Fruit fly (Drosophila melanogaster) whole organism, embryonic: Measurements from ENCODE around the gene mRpS30.

Experiments used
- Atf-2 ChIP-seq: fragments of 200-800 bp; sonication (Bioruptor generic); optimal IDR thresholded peaks from 2 replicates; lab custom pipeline; 2016; ENCODE audit warnings: missing biosample characterization, missing genetic modification characterization
- CG14014 ChIP-seq: fragments of 200-800 bp; sonication (Bioruptor generic); IDR thresholded peaks from 2 replicates; pipeline ENCODE4 v1.3.6; 2022; ENCODE audit warnings: missing biosample characterization, missing genetic modification characterization
- CG14667 ChIP-seq: fragments of 200-800 bp; sonication (Bioruptor generic); IDR thresholded peaks from 2 replicates; pipeline ENCODE4 v1.3.6; 2022; ENCODE audit warnings: missing biosample characterization, missing genetic modification characterization
- CG15073 ChIP-seq: fragments of 200-800 bp; sonication (Bioruptor generic); optimal IDR thresholded peaks from 2 replicates; lab custom pipeline; 2016; ENCODE audit warnings: missing biosample characterization, missing genetic modification characterization
- CG17385 ChIP-seq: fragments of 200-800 bp; sonication (Bioruptor generic); optimal IDR thresholded peaks from 3 replicates; lab custom pipeline; 2018; ENCODE audit warnings: missing biosample characterization, mild to moderate bottlenecking, missing genetic modification characterization
- CG18764 ChIP-seq: fragments of 200-800 bp; sonication (Bioruptor generic); optimal IDR thresholded peaks from 3 replicates; lab custom pipeline; 2016; ENCODE audit warnings: missing biosample characterization, missing genetic modification characterization
- CG2129 ChIP-seq: fragments of 200-800 bp; sonication (Bioruptor generic); IDR thresholded peaks from 2 replicates; pipeline ENCODE4 v1.3.6; 2022; ENCODE audit warnings: missing biosample characterization, missing genetic modification characterization; ENCODE audit not compliant: partially characterized antibody
- CG32772 ChIP-seq: fragments of 200-800 bp; sonication (Bioruptor generic); IDR thresholded peaks from 2 replicates; pipeline ENCODE4 v1.3.6; 2022; ENCODE audit warnings: missing biosample characterization, missing genetic modification characterization
- CG34224 ChIP-seq: fragments of 200-800 bp; sonication (Bioruptor generic); IDR thresholded peaks from 3 replicates; pipeline ENCODE4 v1.3.6; 2022; ENCODE audit warnings: missing biosample characterization, missing genetic modification characterization; ENCODE audit not compliant: partially characterized antibody
- CG4820 ChIP-seq: fragments of 200-800 bp; sonication (Bioruptor generic); optimal IDR thresholded peaks from 3 replicates; lab custom pipeline; 2016; ENCODE audit warnings: missing biosample characterization, missing genetic modification characterization
- CG4854 ChIP-seq: fragments of 200-800 bp; sonication (Bioruptor generic); optimal IDR thresholded peaks from 2 replicates; lab custom pipeline; 2016; ENCODE audit warnings: missing biosample characterization, missing genetic modification characterization, inconsistent platforms
- CG6272 ChIP-seq: fragments of 200-800 bp; sonication (Bioruptor generic); IDR thresholded peaks from 2 replicates; pipeline ENCODE4 v1.3.6; 2022; ENCODE audit warnings: missing biosample characterization, missing genetic modification characterization
- CG6854 ChIP-seq: fragments of 200-800 bp; sonication (Bioruptor generic); optimal IDR thresholded peaks from 3 replicates; lab custom pipeline; 2017; ENCODE audit warnings: missing biosample characterization, mild to moderate bottlenecking, missing genetic modification characterization
- CG7271 ChIP-seq: fragments of 200-800 bp; sonication (Bioruptor generic); optimal IDR thresholded peaks from 2 replicates; lab custom pipeline; 2018; ENCODE audit warnings: missing biosample characterization, mild to moderate bottlenecking, missing genetic modification characterization, moderate library complexity
- CG8290 ChIP-seq, 3 experiments: fragments of 200-800 bp; sonication (Bioruptor generic); optimal IDR thresholded peaks; 2 replicates each; lab custom pipeline; 2016 to 2019; ENCODE audit warnings: missing biosample characterization in 3 of 3, missing genetic modification characterization in 3 of 3, mild to moderate bottlenecking in 2 of 3, moderate library complexity in 1 of 3
- CG8388 ChIP-seq: fragments of 200-800 bp; sonication (Bioruptor generic); optimal IDR thresholded peaks from 2 replicates; lab custom pipeline; 2019; ENCODE audit warnings: missing biosample characterization, mild to moderate bottlenecking, missing genetic modification characterization, moderate library complexity
- CrebB ChIP-seq: fragments of 200-800 bp; sonication (Bioruptor generic); optimal IDR thresholded peaks from 3 replicates; lab custom pipeline; 2018; ENCODE audit warnings: missing biosample characterization, mild to moderate bottlenecking, missing genetic modification characterization
- Dfd ChIP-seq, 2 experiments: fragments of >200 bp; optimal IDR thresholded peaks; 2 replicates each; lab custom pipeline; 2017; ENCODE audit warnings: missing biosample characterization in 2 of 2, missing genetic modification characterization in 2 of 2
- Dip2 ChIP-seq: fragments of 200-800 bp; sonication (Bioruptor generic); IDR thresholded peaks from 2 replicates; pipeline ENCODE4 v1.3.6; 2022; ENCODE audit warnings: missing biosample characterization, missing genetic modification characterization
- Ets65A ChIP-seq: fragments of 200-800 bp; sonication (Bioruptor generic); peaks from one replicate; lab custom pipeline; 2016; ENCODE audit warnings: missing biosample characterization, missing genetic modification characterization
- HmgD ChIP-seq: fragments of 200-800 bp; sonication (Bioruptor generic); optimal IDR thresholded peaks from 3 replicates; lab custom pipeline; 2016; ENCODE audit warnings: missing biosample characterization, missing genetic modification characterization
- Hmx ChIP-seq: fragments of 200-800 bp; sonication (Bioruptor generic); optimal IDR thresholded peaks from 2 replicates; lab custom pipeline; 2016; ENCODE audit warnings: missing biosample characterization, missing genetic modification characterization
- Hr39 ChIP-seq: fragments of >200 bp; optimal IDR thresholded peaks from 2 replicates; lab custom pipeline; 2017
- Hr51 ChIP-seq, 2 experiments: fragments of 200-800 bp; sonication (Bioruptor generic); optimal IDR thresholded peaks; 2 replicates in 1 of 2; 3 replicates in 1 of 2; lab custom pipeline; 2016 to 2018; ENCODE audit warnings: missing biosample characterization in 2 of 2, missing genetic modification characterization in 2 of 2, mild to moderate bottlenecking in 1 of 2, moderate library complexity in 1 of 2
- MTF-1 ChIP-seq: fragments of 200-800 bp; sonication (Bioruptor generic); optimal IDR thresholded peaks from 2 replicates; lab custom pipeline; 2018; ENCODE audit warnings: missing biosample characterization, mild to moderate bottlenecking, missing genetic modification characterization, borderline replicate concordance
- Mes4 ChIP-seq: fragments of 200-800 bp; sonication (Bioruptor generic); optimal IDR thresholded peaks from 2 replicates; lab custom pipeline; 2016; ENCODE audit warnings: missing biosample characterization, missing genetic modification characterization
- PHDP ChIP-seq: fragments of 200-800 bp; sonication (Bioruptor generic); optimal IDR thresholded peaks from 3 replicates; lab custom pipeline; 2018; ENCODE audit warnings: missing biosample characterization, mild to moderate bottlenecking, missing genetic modification characterization, moderate library complexity
- Rx ChIP-seq: fragments of 200-800 bp; sonication (Bioruptor generic); IDR thresholded peaks from 2 replicates; pipeline ENCODE4 v1.3.6; 2022; ENCODE audit warnings: missing biosample characterization, missing genetic modification characterization
- Sry-β ChIP-seq: fragments of 200-800 bp; sonication (Bioruptor generic); optimal IDR thresholded peaks from 2 replicates; lab custom pipeline; 2018; ENCODE audit warnings: missing biosample characterization, mild to moderate bottlenecking, missing genetic modification characterization, moderate library complexity
- Stat92E ChIP-seq, 3 experiments: fragments of >200 bp in 2 of 3; fragments of 200-800 bp in 1 of 3; sonication (Bioruptor generic) in 1 of 3; optimal IDR thresholded peaks; 2 replicates each; lab custom pipeline; 2017 to 2019; ENCODE audit warnings: missing biosample characterization in 3 of 3, missing genetic modification characterization in 3 of 3, mild to moderate bottlenecking in 1 of 3, moderate library complexity in 1 of 3
- Xrp1 ChIP-seq: fragments of 200-800 bp; sonication (Bioruptor generic); IDR thresholded peaks from 2 replicates; pipeline ENCODE4 v1.3.6; 2022; ENCODE audit warnings: missing biosample characterization, missing genetic modification characterization
- YL-1 ChIP-seq: fragments of 200-800 bp; sonication (Bioruptor generic); optimal IDR thresholded peaks from 3 replicates; lab custom pipeline; 2017; ENCODE audit warnings: missing biosample characterization, mild to moderate bottlenecking, missing genetic modification characterization
- bab2 ChIP-seq: fragments of 200-800 bp; sonication (Bioruptor generic); optimal IDR thresholded peaks from 2 replicates; lab custom pipeline; 2016; ENCODE audit warnings: missing biosample characterization, missing genetic modification characterization
- cad ChIP-seq: fragments of >200 bp; optimal IDR thresholded peaks from 2 replicates; lab custom pipeline; 2017; ENCODE audit warnings: missing biosample characterization, missing genetic modification characterization
- crc ChIP-seq: fragments of 200-800 bp; sonication (Bioruptor generic); optimal IDR thresholded peaks from 2 replicates; lab custom pipeline; 2016; ENCODE audit warnings: missing biosample characterization, missing genetic modification characterization
- dmrt99B ChIP-seq: fragments of 200-800 bp; sonication (Bioruptor generic); optimal IDR thresholded peaks from 2 replicates; lab custom pipeline; 2018; ENCODE audit warnings: missing biosample characterization, mild to moderate bottlenecking, missing genetic modification characterization, moderate library complexity
- fu2 ChIP-seq: fragments of 200-800 bp; sonication (Bioruptor generic); optimal IDR thresholded peaks from 2 replicates; lab custom pipeline; 2016; ENCODE audit warnings: missing biosample characterization, missing genetic modification characterization
- gem ChIP-seq: fragments of 200-800 bp; sonication (Bioruptor generic); optimal IDR thresholded peaks from 2 replicates; lab custom pipeline; 2019; ENCODE audit warnings: missing biosample characterization, mild to moderate bottlenecking, missing genetic modification characterization, moderate library complexity
- grau ChIP-seq: fragments of 200-800 bp; optimal IDR thresholded peaks from 3 replicates; lab custom pipeline; 2019; ENCODE audit warnings: missing biosample characterization, mild to moderate bottlenecking, missing genetic modification characterization, moderate library complexity
- gsb-n ChIP-seq: fragments of 200-800 bp; sonication (Bioruptor generic); optimal IDR thresholded peaks from 3 replicates; lab custom pipeline; 2018; ENCODE audit warnings: missing biosample characterization, mild to moderate bottlenecking, missing genetic modification characterization
- ken ChIP-seq: fragments of 200-800 bp; sonication (Bioruptor generic); IDR thresholded peaks from 3 replicates; pipeline ENCODE4 v1.3.6; 2022; ENCODE audit warnings: missing biosample characterization, missing genetic modification characterization
- mam ChIP-seq: fragments of 200-800 bp; sonication (Bioruptor generic); optimal IDR thresholded peaks from 3 replicates; lab custom pipeline; 2016; ENCODE audit warnings: missing biosample characterization, missing genetic modification characterization
- pzg ChIP-seq: fragments of 200-800 bp; sonication (Bioruptor generic); optimal IDR thresholded peaks from 3 replicates; lab custom pipeline; 2018; ENCODE audit warnings: missing biosample characterization, mild to moderate bottlenecking, missing genetic modification characterization, moderate library complexity
- sens-2 ChIP-seq: fragments of 200-800 bp; sonication (Bioruptor generic); IDR thresholded peaks from 2 replicates; pipeline ENCODE4 v1.3.6; 2022; ENCODE audit warnings: missing biosample characterization, missing genetic modification characterization
- slp2 ChIP-seq: fragments of 200-800 bp; sonication (Bioruptor generic); optimal IDR thresholded peaks from 2 replicates; lab custom pipeline; 2016; ENCODE audit warnings: missing biosample characterization, missing genetic modification characterization
- tna ChIP-seq: fragments of 200-800 bp; sonication (Bioruptor generic); IDR thresholded peaks from 2 replicates; pipeline ENCODE4 v1.3.6; 2022; ENCODE audit warnings: missing biosample characterization, missing genetic modification characterization; ENCODE audit not compliant: partially characterized antibody
- tup ChIP-seq: fragments of 200-800 bp; sonication (Bioruptor generic); optimal IDR thresholded peaks from 2 replicates; lab custom pipeline; 2016; ENCODE audit warnings: missing biosample characterization, mild to moderate bottlenecking, missing genetic modification characterization, moderate library complexity
- vnd ChIP-seq: fragments of 200-800 bp; sonication (Bioruptor generic); IDR thresholded peaks from 3 replicates; pipeline ENCODE4 v1.3.6; 2022; ENCODE audit warnings: missing biosample characterization, missing genetic modification characterization; ENCODE audit not compliant: partially characterized antibody
- wdn ChIP-seq: fragments of 200-800 bp; sonication (Bioruptor generic); IDR thresholded peaks from 2 replicates; pipeline ENCODE4 v1.3.6; 2022; ENCODE audit warnings: missing biosample characterization, missing genetic modification characterization

mRpS30 gene

DNA sequence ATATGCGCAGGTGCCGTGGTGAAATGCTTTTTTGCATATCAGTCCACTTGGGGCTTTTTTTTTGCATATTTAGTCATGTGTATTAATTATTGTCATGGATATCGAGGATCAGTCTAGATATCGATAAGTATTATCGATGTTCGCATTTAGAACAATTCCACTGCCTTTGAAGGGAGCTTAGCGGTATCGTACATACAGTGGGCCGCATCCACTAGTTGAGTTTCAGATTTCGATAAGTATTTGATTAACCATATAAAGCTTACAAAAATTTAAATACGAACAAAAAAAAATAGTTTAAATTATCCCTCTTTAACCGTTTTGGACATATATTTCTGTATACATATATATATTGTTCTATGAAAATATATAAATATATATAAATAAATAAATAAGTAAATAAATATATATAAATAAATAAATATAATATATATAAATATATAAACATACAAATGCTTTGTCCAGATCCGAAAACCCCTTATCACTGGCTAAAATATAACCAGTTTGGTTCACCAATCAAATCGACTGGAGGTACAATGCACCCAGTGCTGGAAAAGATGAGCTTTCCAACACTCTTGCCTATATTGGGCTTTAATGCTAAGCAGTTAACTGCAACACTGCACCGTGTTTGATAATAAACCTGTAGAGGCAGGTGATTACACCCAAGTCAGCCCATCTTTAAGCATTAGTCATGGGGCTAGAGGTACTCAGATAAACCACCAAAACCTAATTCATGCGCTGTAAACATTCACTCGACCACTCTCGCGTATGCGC is 17.2 kb downstream of the mRpS30 start (continued):
- no peak for TF ChIP-seq Xrp1
- no peak for TF ChIP-seq Stat92E (GFP tag; optimal IDR thresholded peaks at IDR 0.05; lab: Kevin White, UChicago)
- TF ChIP-seq grau (tag; lab: Kevin White, UChicago): peak; percentile 37
- no peak for TF ChIP-seq CG6854 (GFP tag; lab: Kevin White, UChicago)
- TF ChIP-seq CG15073: no peak
- TF ChIP-seq Rx (GFP tag; lab: Robert Waterston, UW): no peak
- peak; percentile 38; the same call in 1 of the 2 replicates for TF ChIP-seq tna (GFP tag; lab: Robert Waterston, UW)
- no peak for TF ChIP-seq MTF-1 (GFP tag; lab: Kevin White, UChicago)
- TF ChIP-seq slp2 (GFP tag; lab: Kevin White, UChicago): no peak
- no peak for TF ChIP-seq CG4854
- peak; percentile 4 for TF ChIP-seq dmrt99B (tag; lab: Kevin White, UChicago)
- no peak for TF ChIP-seq CG6272 (GFP tag; lab: Robert Waterston, UW)
- TF ChIP-seq CG14667 (GFP tag; lab: Robert Waterston, UW): no peak
- peak; percentile 56 for TF ChIP-seq CG2129 (GFP tag; lab: Robert Waterston, UW)
- TF ChIP-seq sens-2 (GFP tag; lab: Robert Waterston, UW): no peak
- TF ChIP-seq YL-1 (GFP tag; lab: Kevin White, UChicago): no peak
- no peak for TF ChIP-seq fu2
- TF ChIP-seq gem: peak; percentile 62
- TF ChIP-seq crc (GFP tag; lab: Kevin White, UChicago): no peak
- peak; percentile 58 for TF ChIP-seq Ets65A (GFP tag; lab: Kevin White, UChicago)
- no peak for TF ChIP-seq tup
- peak; percentile 59; the same call in 2 of the 3 replicates for TF ChIP-seq vnd
- no peak for TF ChIP-seq CG4820 (GFP tag; lab: Kevin White, UChicago)
- TF ChIP-seq Hr51 (GFP tag; optimal IDR thresholded peaks at IDR 0.05; lab: Kevin White, UChicago): peak in 1 of 2 experiments; percentile 30
- TF ChIP-seq CrebB (tag; lab: Kevin White, UChicago): no peak
- no peak for TF ChIP-seq CG14014 (GFP tag; lab: Robert Waterston, UW)
- no peak for TF ChIP-seq Dip2
- no peak for TF ChIP-seq CG18764 (GFP tag; lab: Kevin White, UChicago)
- TF ChIP-seq Mes4 (GFP tag; lab: Kevin White, UChicago): no peak
- TF ChIP-seq CG7271 (tag; lab: Kevin White, UChicago): no peak
- TF ChIP-seq wdn: no peak
- TF ChIP-seq mam: peak; percentile 15
- TF ChIP-seq CG17385 (GFP tag; lab: Kevin White, UChicago): peak; percentile 36
- no peak for TF ChIP-seq bab2 (GFP tag; lab: Kevin White, UChicago)
- no peak for TF ChIP-seq ken (GFP tag; lab: Robert Waterston, UW)
- no peak for TF ChIP-seq Hmx
- no peak for TF ChIP-seq Atf-2 (GFP tag; lab: Kevin White, UChicago)
- peak; percentile 42 for TF ChIP-seq pzg
- peak; percentile 7 for TF ChIP-seq PHDP (tag; lab: Kevin White, UChicago)
- TF ChIP-seq HmgD: no peak
- TF ChIP-seq CG8388 (GFP tag; lab: Kevin White, UChicago): peak; percentile 32
- no peak for TF ChIP-seq Dfd (GFP tag; optimal IDR thresholded peaks at IDR 0.05; lab: Kevin White, UChicago)
- no peak for TF ChIP-seq Hr39 (lab: Kevin White, UChicago)
- no peak for TF ChIP-seq CG32772 (GFP tag; lab: Robert Waterston, UW)
- no peak for TF ChIP-seq cad
- peak; percentile 69 for TF ChIP-seq CG8290 (GFP tag; optimal IDR thresholded peaks at IDR 0.05; lab: Kevin White, UChicago)
- TF ChIP-seq CG8290 (tag; optimal IDR thresholded peaks at IDR 0.05; lab: Kevin White, UChicago): peak in 1 of 2 experiments; percentile 65
- peak; percentile 84 for TF ChIP-seq CG34224
- TF ChIP-seq gsb-n (tag; lab: Kevin White, UChicago): no peak
- TF ChIP-seq Sry-β (GFP tag; lab: Kevin White, UChicago): no peak
